Fruit fly (Drosophila melanogaster): ENCODE measurements around the gene gammaSnap2.

dm6 chr3R:10099401-10099848 lies 21.8 kb downstream of the gammaSnap2 start:
- TF ChIP-seq zen2 (GFP tag; IDR thresholded peaks at IDR 0.05; ENCODE audit: partially characterized antibody) (no peak), zen (tag; optimal IDR thresholded peaks at IDR 0.05) (no peak), NC2α (GFP tag; optimal IDR thresholded peaks at IDR 0.05) (no peak), Atf-2 (GFP tag; optimal IDR thresholded peaks at IDR 0.05) (no peak), crc (GFP tag; optimal IDR thresholded peaks at IDR 0.05) (no peak), row (GFP tag; IDR thresholded peaks at IDR 0.05) (peak; percentile 23; the same call in 1 of the 3 replicates), fd64A (GFP tag; optimal IDR thresholded peaks at IDR 0.05) (no peak), ewg (GFP tag; optimal IDR thresholded peaks at IDR 0.05) (no peak), ems (GFP tag; optimal IDR thresholded peaks at IDR 0.05) (no peak), Elba2 (GFP tag; optimal IDR thresholded peaks at IDR 0.05) (no peak), CG17829 (tag; optimal IDR thresholded peaks at IDR 0.05) (no peak), CG18262 (tag; optimal IDR thresholded peaks at IDR 0.05) (no peak), Sin3A (optimal IDR thresholded peaks at IDR 0.05) (no peak)

All from whole organism, embryonic.